Fruit fly (Drosophila melanogaster): ENCODE measurements around the gene CG17075.

DNA sequence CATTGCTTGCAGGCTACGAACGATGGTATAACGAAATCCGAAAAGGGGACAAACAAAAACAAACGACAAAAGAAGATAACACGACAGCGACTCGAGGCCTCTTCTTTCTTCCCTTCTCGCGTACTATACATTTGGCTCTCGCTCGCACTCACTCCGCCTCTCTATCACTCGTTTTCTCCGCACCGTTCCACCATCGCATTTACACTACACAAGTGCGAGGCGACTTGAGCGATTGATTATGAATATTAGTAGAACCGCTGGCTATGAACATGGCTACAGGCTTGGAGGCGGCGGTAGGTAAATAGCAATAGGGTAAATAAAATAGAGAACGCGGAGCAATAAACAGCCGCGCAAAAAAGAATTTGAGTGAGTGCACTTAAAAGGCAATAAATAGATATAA lies 46.8 kb downstream of the CG17075 start:
- no peak for TF ChIP-seq Ets21C (GFP tag; optimal IDR thresholded peaks at IDR 0.05)
- TF ChIP-seq acj6 (GFP tag; optimal IDR thresholded peaks at IDR 0.05): no peak
- TF ChIP-seq Blimp-1 (GFP tag; optimal IDR thresholded peaks at IDR 0.05): no peak
- no peak for TF ChIP-seq CG11762 (GFP tag; optimal IDR thresholded peaks at IDR 0.05; ENCODE audit: insufficient read depth)
- peak; percentile 9 for TF ChIP-seq vri (GFP tag; optimal IDR thresholded peaks at IDR 0.05)
- no peak for TF ChIP-seq CG4318 (GFP tag; optimal IDR thresholded peaks at IDR 0.05)
- no peak for TF ChIP-seq CG3032 (tag; optimal IDR thresholded peaks at IDR 0.05)
- TF ChIP-seq Smox (GFP tag; optimal IDR thresholded peaks at IDR 0.05): no peak
- TF ChIP-seq Hr38 (GFP tag; optimal IDR thresholded peaks at IDR 0.05): no peak
